Fruit fly (Drosophila melanogaster): ENCODE measurements around the gene Orc2.

DNA sequence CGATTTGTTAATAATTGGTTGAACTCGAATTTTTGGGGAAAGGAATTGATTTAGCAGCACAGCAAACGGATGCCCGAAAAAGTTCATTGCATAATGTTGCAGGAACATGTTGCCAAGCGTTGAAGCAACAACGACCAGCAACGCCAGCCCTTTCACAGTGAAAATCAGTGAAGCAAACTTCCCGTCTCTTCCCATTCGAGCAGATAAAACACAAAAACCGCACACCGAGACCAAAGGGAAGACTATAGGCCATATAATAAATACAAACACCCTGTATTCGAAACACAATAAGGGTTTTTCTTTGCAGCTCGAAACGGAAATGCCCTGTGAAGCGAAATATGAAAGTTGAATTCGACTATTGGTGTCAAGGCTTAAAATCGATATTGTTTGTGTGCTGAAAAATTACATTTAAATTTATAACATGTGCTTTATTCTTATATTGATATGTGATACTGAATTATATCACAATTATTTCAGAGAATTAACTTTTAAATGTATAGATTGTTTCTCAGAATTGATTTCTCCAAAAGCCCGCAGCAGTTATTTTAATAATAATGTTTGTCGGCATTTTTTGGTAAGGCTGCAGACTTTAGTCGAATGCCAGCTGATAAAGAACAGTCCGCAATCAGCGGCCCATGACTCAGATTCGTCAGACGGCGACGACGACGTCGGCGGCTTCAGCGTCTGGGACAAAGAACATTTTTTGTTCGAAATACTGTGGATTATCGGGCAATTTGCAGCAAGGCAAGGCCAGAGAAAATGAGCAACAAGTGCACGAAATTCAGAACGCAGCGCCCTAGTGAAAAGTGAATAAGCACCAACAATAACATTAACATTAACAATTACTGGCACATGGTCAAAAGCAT is 12.7 kb downstream of the Orc2 start:
- no peak for TF ChIP-seq EcR (GFP tag; optimal IDR thresholded peaks at IDR 0.05)
- TF ChIP-seq rn (GFP tag; IDR thresholded peaks at IDR 0.05): no peak
- no peak for TF ChIP-seq CG32121 (GFP tag; IDR thresholded peaks at IDR 0.05)
- TF ChIP-seq CG12605 (GFP tag; IDR thresholded peaks at IDR 0.05): no peak
- TF ChIP-seq CG14655 (GFP tag; optimal IDR thresholded peaks at IDR 0.05): no peak
- TF ChIP-seq Snoo (tag; optimal IDR thresholded peaks at IDR 0.05): no peak
- TF ChIP-seq Pif1B (GFP tag; optimal IDR thresholded peaks at IDR 0.05): no peak
- no peak for TF ChIP-seq CG10348 (GFP tag; IDR thresholded peaks at IDR 0.05)
- no peak for TF ChIP-seq CG34367 (tag; optimal IDR thresholded peaks at IDR 0.05)
- no peak for TF ChIP-seq CG4496 (GFP tag; IDR thresholded peaks at IDR 0.05)
- TF ChIP-seq CG9948 (tag; optimal IDR thresholded peaks at IDR 0.05): no peak
- no peak for TF ChIP-seq fd96Ca (GFP tag; IDR thresholded peaks at IDR 0.05)

Data from whole organism, pupa.